Fruit fly (Drosophila melanogaster) whole organism: ENCODE results near the gene GstD2.

Experiments used
- CG8478 ChIP-seq: fragments of >200 bp; optimal IDR thresholded peaks from 2 replicates; lab custom pipeline; 2018; ENCODE audit warnings: inconsistent platforms
- pan ChIP-seq: fragments of >200 bp; optimal IDR thresholded peaks from 2 replicates; lab custom pipeline; 2017

dm6 chr3R:12356044-12356443, 15.7 kb upstream of the GstD2 start, which contains the start of gene MBD-R2:
- TF ChIP-seq CG8478 (lab: Kevin White, UChicago), result no peak
- TF ChIP-seq pan (lab: Kevin White, UChicago), result no peak
